Worm (Caenorhabditis elegans): ENCODE results near the gene folt-2.

Gene folt-2

ce11 chrV:2875422-2875821 lies at the start of gene folt-2:
TSS of gene folt-2 (minus strand) at chrV:2875600.
- no peak for TF ChIP-seq W03F9.2 (tag; optimal IDR thresholded peaks at IDR 0.05)
- TF ChIP-seq him-1 (tag; optimal IDR thresholded peaks at IDR 0.05) = no peak
- TF ChIP-seq dao-5 (tag; optimal IDR thresholded peaks at IDR 0.05) = no peak

- TF ChIP-seq dao-5 (tag; optimal IDR thresholded peaks at IDR 0.05) (no peak), W03F9.2 (tag; optimal IDR thresholded peaks at IDR 0.05) (no peak), him-1 (tag; optimal IDR thresholded peaks at IDR 0.05) (no peak)
These were observed 47.2 kb upstream of the folt-2 start, which contains the start of gene srh-38 for ce11 chrV:2922594-2922993. TSS of gene srh-38 (minus strand) at chrV:2922694.

ce11 chrV:2920125-2920524 lies 44.7 kb upstream of the folt-2 start:
- TF ChIP-seq him-1 (tag; optimal IDR thresholded peaks at IDR 0.05) (no peak), W03F9.2 (tag; optimal IDR thresholded peaks at IDR 0.05) (no peak), dao-5 (tag; optimal IDR thresholded peaks at IDR 0.05) (no peak)

- TF ChIP-seq W03F9.2 (tag; optimal IDR thresholded peaks at IDR 0.05) (no peak), dao-5 (tag; optimal IDR thresholded peaks at IDR 0.05) (no peak), him-1 (tag; optimal IDR thresholded peaks at IDR 0.05) (no peak)
These were observed 38.5 kb upstream of the folt-2 start, which contains the start of gene srh-146 for ce11 chrV:2913948-2914347. TSS of gene srh-146 (plus strand) at chrV:2914248.

ce11 chrV:2912901-2913300 lies 37.5 kb upstream of the folt-2 start, which contains the start of gene C31B8.9:
TSS of gene C31B8.9 (minus strand) at chrV:2913001.
- no peak for TF ChIP-seq dao-5 (tag; optimal IDR thresholded peaks at IDR 0.05)
- no peak for TF ChIP-seq him-1 (tag; optimal IDR thresholded peaks at IDR 0.05)
- TF ChIP-seq W03F9.2 (tag; optimal IDR thresholded peaks at IDR 0.05) = no peak

ce11 chrV:2909525-2909924 lies 34.1 kb upstream of the folt-2 start, which contains the start of gene zmp-3:
TSS of gene zmp-3 (minus strand) at chrV:2909625.
- TF ChIP-seq him-1 (tag; optimal IDR thresholded peaks at IDR 0.05) (no peak), W03F9.2 (tag; optimal IDR thresholded peaks at IDR 0.05) (no peak), dao-5 (tag; optimal IDR thresholded peaks at IDR 0.05) (no peak)

- TF ChIP-seq him-1 (tag; optimal IDR thresholded peaks at IDR 0.05) (no peak), dao-5 (tag; optimal IDR thresholded peaks at IDR 0.05) (no peak), W03F9.2 (tag; optimal IDR thresholded peaks at IDR 0.05) (no peak)
These were observed 27.8 kb upstream of the folt-2 start, which contains the start of gene C31B8.7 for ce11 chrV:2903227-2903626. TSS of gene C31B8.7 (minus strand) at chrV:2903327.

ce11 chrV:2899867-2900266 lies 24.5 kb upstream of the folt-2 start, which contains the start of gene str-46:
TSS of gene str-46 (minus strand) at chrV:2899967.
- TF ChIP-seq him-1 (tag; optimal IDR thresholded peaks at IDR 0.05) = no peak
- no peak for TF ChIP-seq W03F9.2 (tag; optimal IDR thresholded peaks at IDR 0.05)
- TF ChIP-seq dao-5 (tag; optimal IDR thresholded peaks at IDR 0.05) = no peak

ce11 chrV:2896198-2896660 lies 20.8 kb upstream of the folt-2 start, which contains the start of gene pals-32:
TSS of gene pals-32 (plus strand) at chrV:2896610.
- peak; percentile 29 for TF ChIP-seq W03F9.2 (tag; optimal IDR thresholded peaks at IDR 0.05)
- TF ChIP-seq him-1 (tag; optimal IDR thresholded peaks at IDR 0.05) = no peak
- no peak for TF ChIP-seq dao-5 (tag; optimal IDR thresholded peaks at IDR 0.05)

- no peak for TF ChIP-seq dao-5 (tag; optimal IDR thresholded peaks at IDR 0.05)
- TF ChIP-seq W03F9.2 (tag; optimal IDR thresholded peaks at IDR 0.05) = no peak
- no peak for TF ChIP-seq him-1 (tag; optimal IDR thresholded peaks at IDR 0.05)
These were observed 17.6 kb upstream of the folt-2 start, which contains the start of gene srh-127 for ce11 chrV:2892976-2893375. TSS of gene srh-127 (plus strand) at chrV:2893276.

- TF ChIP-seq W03F9.2 (tag; optimal IDR thresholded peaks at IDR 0.05) (no peak), him-1 (tag; optimal IDR thresholded peaks at IDR 0.05) (no peak), dao-5 (tag; optimal IDR thresholded peaks at IDR 0.05) (no peak)
These were observed 16.5 kb upstream of the folt-2 start, which contains the start of gene F37B4.15 for ce11 chrV:2891927-2892326. TSS of gene F37B4.15 (plus strand) at chrV:2892227.

- TF ChIP-seq W03F9.2 (tag; optimal IDR thresholded peaks at IDR 0.05) (no peak), dao-5 (tag; optimal IDR thresholded peaks at IDR 0.05) (no peak), him-1 (tag; optimal IDR thresholded peaks at IDR 0.05) (no peak)
These were observed 13.3 kb upstream of the folt-2 start, which contains the start of gene srw-4 for ce11 chrV:2888681-2889080. TSS of gene srw-4 (minus strand) at chrV:2888781.

ce11 chrV:2888265-2888664 lies 12.9 kb upstream of the folt-2 start:
- TF ChIP-seq W03F9.2 (tag; optimal IDR thresholded peaks at IDR 0.05) = no peak
- no peak for TF ChIP-seq him-1 (tag; optimal IDR thresholded peaks at IDR 0.05)
- no peak for TF ChIP-seq dao-5 (tag; optimal IDR thresholded peaks at IDR 0.05)

ce11 chrV:2884411-2884810 lies 9.0 kb upstream of the folt-2 start, which contains the start of gene sre-24:
TSS of gene sre-24 (plus strand) at chrV:2884711.
- no peak for TF ChIP-seq W03F9.2 (tag; optimal IDR thresholded peaks at IDR 0.05)
- TF ChIP-seq him-1 (tag; optimal IDR thresholded peaks at IDR 0.05) = no peak
- no peak for TF ChIP-seq dao-5 (tag; optimal IDR thresholded peaks at IDR 0.05)

- no peak for TF ChIP-seq W03F9.2 (tag; optimal IDR thresholded peaks at IDR 0.05)
- no peak for TF ChIP-seq dao-5 (tag; optimal IDR thresholded peaks at IDR 0.05)
- no peak for TF ChIP-seq him-1 (tag; optimal IDR thresholded peaks at IDR 0.05)
These were observed 7.7 kb upstream of the folt-2 start for ce11 chrV:2883097-2883496.
